Fruit fly (Drosophila melanogaster): ENCODE measurements around the gene CG15764.
A peak's percentile ranks its signal among the peaks of the same experiment; 100 is the strongest.

The CG15764 gene

dm6 chrX:5868795-5869194 is at the start of gene CG15764:
Gene CG15764, plus strand, starts transcription at chrX:5869095.
- TF ChIP-seq Met (GFP tag; optimal IDR thresholded peaks at IDR 0.05) (no peak), fd59A (GFP tag; optimal IDR thresholded peaks at IDR 0.05) (no peak), CG11294 (GFP tag; IDR thresholded peaks at IDR 0.05) (no peak), CG10631 (GFP tag; optimal IDR thresholded peaks at IDR 0.05) (no peak), esn (GFP tag; optimal IDR thresholded peaks at IDR 0.05) (no peak), CG15336 (GFP tag; IDR thresholded peaks at IDR 0.05) (no peak), CG6792 (GFP tag; optimal IDR thresholded peaks at IDR 0.05) (no peak), CG4318 (GFP tag; optimal IDR thresholded peaks at IDR 0.05) (no peak), CG1621 (tag; optimal IDR thresholded peaks at IDR 0.05) (no peak), fd85E (GFP tag; optimal IDR thresholded peaks at IDR 0.05) (no peak), Eip75B (GFP tag; optimal IDR thresholded peaks at IDR 0.05) (no peak), vri (GFP tag; optimal IDR thresholded peaks at IDR 0.05) (no peak), CG31627 (GFP tag; optimal IDR thresholded peaks at IDR 0.05) (no peak), Hr4 (GFP tag; optimal IDR thresholded peaks at IDR 0.05) (no peak), acj6 (GFP tag; optimal IDR thresholded peaks at IDR 0.05) (no peak), lz (GFP tag; optimal IDR thresholded peaks at IDR 0.05) (no peak), Eip78C (GFP tag) (no peak)

- no peak for TF ChIP-seq CG6276 (GFP tag; optimal IDR thresholded peaks at IDR 0.05)
- no peak for TF ChIP-seq dsx (GFP tag; optimal IDR thresholded peaks at IDR 0.05; ENCODE audit: poor library complexity, severe bottlenecking)
- no peak for TF ChIP-seq CG6792 (GFP tag; optimal IDR thresholded peaks at IDR 0.05)
- TF ChIP-seq ss (GFP tag; optimal IDR thresholded peaks at IDR 0.05), result no peak
- no peak for TF ChIP-seq Ets21C (GFP tag; optimal IDR thresholded peaks at IDR 0.05)
- TF ChIP-seq Lpt (GFP tag; optimal IDR thresholded peaks at IDR 0.05), result no peak
- no peak for TF ChIP-seq fd85E (GFP tag; optimal IDR thresholded peaks at IDR 0.05)
- no peak for TF ChIP-seq OdsH (GFP tag; optimal IDR thresholded peaks at IDR 0.05)
- TF ChIP-seq Hr4 (GFP tag; optimal IDR thresholded peaks at IDR 0.05), result no peak
- no peak for TF ChIP-seq CG8319 (GFP tag; optimal IDR thresholded peaks at IDR 0.05)
- TF ChIP-seq CG34406 (GFP tag; optimal IDR thresholded peaks at IDR 0.05), result no peak
- no peak for TF ChIP-seq Ets96B (tag; optimal IDR thresholded peaks at IDR 0.05)
- no peak for TF ChIP-seq Blimp-1 (GFP tag; optimal IDR thresholded peaks at IDR 0.05)
- TF ChIP-seq Gug (GFP tag; IDR thresholded peaks at IDR 0.05), result no peak
- no peak for TF ChIP-seq CG32006 (GFP tag; optimal IDR thresholded peaks at IDR 0.05)
- no peak for TF ChIP-seq CG11762 (GFP tag; optimal IDR thresholded peaks at IDR 0.05; ENCODE audit: insufficient read depth)
- TF ChIP-seq Eip78C (GFP tag), result peak; percentile 7
- no peak for TF ChIP-seq salr (GFP tag; optimal IDR thresholded peaks at IDR 0.05)
- TF ChIP-seq CG10631 (GFP tag; optimal IDR thresholded peaks at IDR 0.05), result no peak
- TF ChIP-seq cyc (GFP tag; optimal IDR thresholded peaks at IDR 0.05), result peak; percentile 36
- no peak for TF ChIP-seq CG4318 (GFP tag; optimal IDR thresholded peaks at IDR 0.05)
- no peak for TF ChIP-seq dac (GFP tag; optimal IDR thresholded peaks at IDR 0.05)
- no peak for TF ChIP-seq eg (GFP tag; IDR thresholded peaks at IDR 0.05)
- TF ChIP-seq Sox102F (GFP tag; optimal IDR thresholded peaks at IDR 0.05), result no peak
- no peak for TF ChIP-seq CG3919 (GFP tag; optimal IDR thresholded peaks at IDR 0.05)
- no peak for TF ChIP-seq fkh (GFP tag; optimal IDR thresholded peaks at IDR 0.05)
- TF ChIP-seq Sox15 (GFP tag; optimal IDR thresholded peaks at IDR 0.05), result no peak
- no peak for TF ChIP-seq Eip93F (GFP tag; optimal IDR thresholded peaks at IDR 0.05)
- no peak for TF ChIP-seq CG3032 (tag; optimal IDR thresholded peaks at IDR 0.05)
- 0 out of 3 replicates have a peak, but pooled peaks have one; percentile 44 for TF ChIP-seq CG6163 (GFP tag; IDR thresholded peaks at IDR 0.05)
- TF ChIP-seq CG6808 (GFP tag; optimal IDR thresholded peaks at IDR 0.05), result no peak
- no peak for TF ChIP-seq Hr38 (GFP tag; optimal IDR thresholded peaks at IDR 0.05)
- no peak for TF ChIP-seq CG1621 (tag; optimal IDR thresholded peaks at IDR 0.05)
- peak; percentile 5 for TF ChIP-seq CG31627 (GFP tag; optimal IDR thresholded peaks at IDR 0.05)
- TF ChIP-seq lz (GFP tag; optimal IDR thresholded peaks at IDR 0.05), result peak; percentile 18
- TF ChIP-seq acj6 (GFP tag; optimal IDR thresholded peaks at IDR 0.05), result no peak
- no peak for TF ChIP-seq spab (GFP tag; optimal IDR thresholded peaks at IDR 0.05)
- TF ChIP-seq CG15336 (GFP tag; IDR thresholded peaks at IDR 0.05), result no peak
- peak; percentile 8 for TF ChIP-seq Smox (GFP tag; optimal IDR thresholded peaks at IDR 0.05)
- TF ChIP-seq CG10669 (GFP tag; optimal IDR thresholded peaks at IDR 0.05), result no peak
- TF ChIP-seq achi (GFP tag; optimal IDR thresholded peaks at IDR 0.05), result no peak
- TF ChIP-seq CG7368 (GFP tag; optimal IDR thresholded peaks at IDR 0.05), result no peak
- no peak for TF ChIP-seq CG11902 (GFP tag; optimal IDR thresholded peaks at IDR 0.05)
Observed at dm6 chrX:5819972-5820371, 48.9 kb upstream of the CG15764 start.

Data from whole organism, prepupa.